Worm (Caenorhabditis elegans): Measurements from ENCODE around the gene srh-132.
"Not testable (repeated sequence)": the region's sequence is repeated elsewhere in the genome, so short reads cannot be mapped to it uniquely, and the experiment has no call there.

srh-132 gene

DNA sequence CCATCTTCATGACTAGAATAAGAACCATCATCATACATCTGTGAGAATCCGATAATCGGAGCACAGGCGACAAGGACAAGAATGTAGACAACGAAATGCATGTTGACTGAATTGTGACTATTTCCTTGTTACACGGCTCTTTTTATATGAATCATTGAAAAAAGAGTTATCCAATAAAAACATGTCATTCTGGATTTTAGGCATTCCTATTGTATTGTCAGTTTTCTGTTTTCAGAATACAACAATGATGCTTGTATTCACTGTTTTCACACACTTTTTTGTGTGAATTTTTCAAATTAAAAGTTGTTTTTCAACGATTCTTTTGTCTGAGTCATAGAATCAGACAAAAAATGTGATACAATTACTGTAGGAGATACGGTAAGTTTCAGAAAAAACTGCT lies 26.4 kb downstream of the srh-132 start, which contains the start of gene F20E11.18:
TSS of gene F20E11.18 (minus strand) at position 101 of the 400 bp plus-strand sequence.
- TF ChIP-seq F52B5.7 (tag; optimal IDR thresholded peaks at IDR 0.05) (no peak), F37B4.10 (GFP tag; IDR thresholded peaks at IDR 0.05) (no peak), akir-1 (GFP tag; optimal IDR thresholded peaks at IDR 0.05) (no peak), somi-1 (GFP tag; optimal IDR thresholded peaks at IDR 0.05) (no peak), sea-2 (GFP tag; IDR thresholded peaks at IDR 0.05) (no peak)

DNA sequence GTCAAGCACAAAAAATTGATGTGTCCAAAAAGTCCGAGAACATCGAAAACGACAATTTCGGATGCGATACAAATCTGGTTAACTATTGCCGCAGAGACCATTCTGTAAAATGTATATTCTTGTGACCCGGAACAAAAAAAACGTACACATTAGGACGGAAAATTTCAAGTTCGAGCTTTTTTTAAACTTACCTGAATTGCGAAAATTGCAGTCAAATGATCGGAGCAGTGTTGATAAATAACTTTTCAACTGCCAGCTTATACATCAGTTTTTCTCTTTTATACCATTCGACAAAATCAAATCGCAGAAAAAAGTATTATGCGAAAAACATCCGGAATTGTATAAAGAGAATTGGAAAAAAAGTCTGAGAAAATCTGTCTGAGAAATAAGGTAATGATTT lies 28.3 kb downstream of the srh-132 start, which contains the start of gene srsx-2:
TSS of gene srsx-2 (minus strand) at position 101 of the 400 bp plus-strand sequence.
- no peak for TF ChIP-seq aptf-3 (GFP tag; IDR thresholded peaks at IDR 0.05)
- no peak for TF ChIP-seq ztf-22 (GFP tag; optimal IDR thresholded peaks at IDR 0.05)
- TF ChIP-seq bed-2 (GFP tag; IDR thresholded peaks at IDR 0.05): no peak
- no peak for TF ChIP-seq lsl-1 (GFP tag; optimal IDR thresholded peaks at IDR 0.05)

ce11 chrV:17439406-17439805 lies 29.4 kb downstream of the srh-132 start, which contains the start of gene srh-154:
TSS of gene srh-154 (plus strand) at chrV:17439706.
- TF ChIP-seq aptf-3 (GFP tag; IDR thresholded peaks at IDR 0.05): no peak
- TF ChIP-seq D2030.7 (GFP tag; IDR thresholded peaks at IDR 0.05): no peak
- no peak for TF ChIP-seq rec-8 (tag; optimal IDR thresholded peaks at IDR 0.05)
- TF ChIP-seq hrde-1 (tag; optimal IDR thresholded peaks at IDR 0.05; ENCODE audit: borderline replicate concordance): no peak
- TF ChIP-seq lag-1 (GFP tag; IDR thresholded peaks at IDR 0.05): no peak
- TF ChIP-seq repo-1 (tag; optimal IDR thresholded peaks at IDR 0.05): no peak
- TF ChIP-seq somi-1 (GFP tag; optimal IDR thresholded peaks at IDR 0.05): no peak

ce11 chrV:17449836-17450235 lies 39.8 kb downstream of the srh-132 start:
- TF ChIP-seq dpff-1 (tag; optimal IDR thresholded peaks at IDR 0.05) (no peak), hmg-20 (GFP tag; IDR thresholded peaks at IDR 0.05) (no peak), hlh-12 (tag; optimal IDR thresholded peaks at IDR 0.05) (no peak), ztf-28 (GFP tag; IDR thresholded peaks at IDR 0.05) (no peak), T07F8.4 (tag; optimal IDR thresholded peaks at IDR 0.05) (no peak), ceh-27 (GFP tag; optimal IDR thresholded peaks at IDR 0.05) (no peak), tbx-9 (tag; optimal IDR thresholded peaks at IDR 0.05; ENCODE audit: borderline replicate concordance) (no peak)

- not testable (repeated sequence) for TF ChIP-seq unc-62 (GFP tag; optimal IDR thresholded peaks at IDR 0.05); ztf-3 (GFP tag; optimal IDR thresholded peaks at IDR 0.05); Y79H2A.3 (GFP tag; conservative IDR thresholded peaks at IDR 0.05)
Observed at ce11 chrV:17456197-17456596, 46.1 kb downstream of the srh-132 start, which contains the start of gene srh-203. TSS of gene srh-203 (minus strand) at chrV:17456297.

DNA sequence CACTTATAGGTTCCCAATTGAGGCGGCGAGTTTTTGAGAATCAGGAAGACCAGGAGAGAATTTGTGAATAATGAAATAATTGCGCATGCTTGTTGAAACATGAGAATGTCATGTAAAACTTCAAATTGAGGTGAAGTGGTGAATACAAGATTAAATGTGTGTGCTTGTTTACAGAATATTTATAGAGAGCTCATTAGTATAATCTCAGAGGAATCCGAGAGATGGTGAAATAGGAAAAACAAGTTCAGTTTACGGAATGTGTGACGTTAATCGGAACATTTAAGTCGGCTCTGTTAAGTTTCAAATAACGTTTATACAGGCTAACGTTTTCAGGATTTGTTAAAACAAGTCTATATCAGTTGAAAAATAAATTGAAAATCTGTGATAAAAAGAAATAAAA lies 48.0 kb downstream of the srh-132 start, which contains the start of gene str-200:
TSS of gene str-200 (minus strand) at position 101 of the 400 bp plus-strand sequence.
- TF ChIP-seq ccch-3 (GFP tag; optimal IDR thresholded peaks at IDR 0.05): no peak
- no peak for TF ChIP-seq madf-6 (GFP tag; IDR thresholded peaks at IDR 0.05)
- no peak for TF ChIP-seq ets-4 (GFP tag; optimal IDR thresholded peaks at IDR 0.05)
- TF ChIP-seq lsl-1 (GFP tag; optimal IDR thresholded peaks at IDR 0.05): no peak
- TF ChIP-seq mes-4 (tag; optimal IDR thresholded peaks at IDR 0.05): no peak
- no peak for TF ChIP-seq snpc-1.3 (tag; optimal IDR thresholded peaks at IDR 0.05; ENCODE audit: insufficient read depth)
- no peak for TF ChIP-seq nhr-90 (tag; optimal IDR thresholded peaks at IDR 0.05)
- TF ChIP-seq T07F8.4 (tag; optimal IDR thresholded peaks at IDR 0.05): no peak
- no peak for TF ChIP-seq snpc-4 (GFP tag; optimal IDR thresholded peaks at IDR 0.05)
- TF ChIP-seq snpc-4 (tag; optimal IDR thresholded peaks at IDR 0.05): no peak
- TF ChIP-seq hlh-12 (tag; optimal IDR thresholded peaks at IDR 0.05): no peak
